Fruit fly (Drosophila melanogaster) whole organism, pupa: Measurements from ENCODE around the gene GluRIIC.

Experiments
- CG13204 ChIP-seq: fragments of 200-800 bp; sonication (Bioruptor generic); optimal IDR thresholded peaks from 2 replicates; lab custom pipeline; 2018; ENCODE audit warnings: missing biosample characterization, mild to moderate bottlenecking, missing genetic modification characterization, moderate library complexity
- CG14655 ChIP-seq: fragments of 200-800 bp; sonication (Bioruptor generic); optimal IDR thresholded peaks from 3 replicates; lab custom pipeline; 2017; ENCODE audit warnings: mild to moderate bottlenecking, missing biosample characterization, missing genetic modification reagents, missing genetic modification characterization
- CG15710 ChIP-seq: fragments of 200-800 bp; sonication (Bioruptor generic); optimal IDR thresholded peaks from 2 replicates; lab custom pipeline; 2018; ENCODE audit warnings: missing biosample characterization, mild to moderate bottlenecking, missing genetic modification characterization, moderate library complexity
- CG32121 ChIP-seq: fragments of 200-800 bp; sonication (Bioruptor generic); IDR thresholded peaks from 2 replicates; pipeline ENCODE4 v1.3.6; 2022; ENCODE audit warnings: missing biosample characterization, missing genetic modification characterization
- CG4496 ChIP-seq: fragments of 200-800 bp; sonication (Bioruptor generic); IDR thresholded peaks from 3 replicates; pipeline ENCODE4 v1.3.6; 2022; ENCODE audit warnings: missing biosample characterization, missing genetic modification characterization
- CG8159 ChIP-seq: fragments of 200-800 bp; sonication (Bioruptor generic); optimal IDR thresholded peaks from 3 replicates; lab custom pipeline; 2018; ENCODE audit warnings: missing biosample characterization, mild to moderate bottlenecking, missing genetic modification characterization, moderate library complexity
- CG8301 ChIP-seq: fragments of 200-800 bp; sonication (Bioruptor generic); optimal IDR thresholded peaks from 2 replicates; lab custom pipeline; 2018; ENCODE audit warnings: missing biosample characterization, mild to moderate bottlenecking, missing genetic modification characterization
- D1 ChIP-seq: fragments of 200-800 bp; sonication (Bioruptor generic); optimal IDR thresholded peaks from 2 replicates; lab custom pipeline; 2018; ENCODE audit warnings: missing biosample characterization, mild to moderate bottlenecking, missing genetic modification characterization, moderate library complexity
- EcR ChIP-seq: fragments of 200-800 bp; sonication (Bioruptor generic); optimal IDR thresholded peaks from 3 replicates; lab custom pipeline; 2019; ENCODE audit warnings: missing biosample characterization, missing genetic modification characterization, mild to moderate bottlenecking, moderate library complexity, missing genetic modification reagents
- Ets98B ChIP-seq: fragments of 200-800 bp; sonication (Bioruptor generic); IDR thresholded peaks from 2 replicates; pipeline ENCODE4 v1.3.6; 2022; ENCODE audit warnings: missing biosample characterization, missing genetic modification characterization
- Pif1A ChIP-seq: fragments of 200-800 bp; sonication (Bioruptor generic); optimal IDR thresholded peaks from 3 replicates; lab custom pipeline; 2016; ENCODE audit warnings: missing biosample characterization, missing genetic modification characterization
- Snoo ChIP-seq: fragments of 200-800 bp; sonication (Bioruptor generic); optimal IDR thresholded peaks from 3 replicates; lab custom pipeline; 2017; ENCODE audit warnings: missing biosample characterization, mild to moderate bottlenecking, missing genetic modification characterization, inconsistent platforms
- fd96Ca ChIP-seq: fragments of 200-800 bp; sonication (Bioruptor generic); IDR thresholded peaks from 3 replicates; pipeline ENCODE4 v1.3.6; 2022; ENCODE audit warnings: missing biosample characterization, missing genetic modification characterization
- gl ChIP-seq: fragments of 200-800 bp; sonication (Bioruptor generic); optimal IDR thresholded peaks from 2 replicates; lab custom pipeline; 2018; ENCODE audit warnings: missing biosample characterization, mild to moderate bottlenecking, missing genetic modification characterization
- rn ChIP-seq: fragments of 200-800 bp; sonication (Bioruptor generic); IDR thresholded peaks from 2 replicates; pipeline ENCODE4 v1.3.6; 2022; ENCODE audit warnings: missing biosample characterization, missing genetic modification characterization

GluRIIC gene

dm6 chr2L:963863-964262 is 50.0 kb downstream of the GluRIIC start:
- TF ChIP-seq rn (GFP tag; lab: Robert Waterston, UW) (no peak), CG8301 (tag; lab: Kevin White, UChicago) (no peak), gl (no peak), CG4496 (GFP tag; lab: Robert Waterston, UW) (0 out of 3 replicates have a peak, but pooled peaks have one; percentile 25), EcR (GFP tag; lab: Kevin White, UChicago) (no peak), Ets98B (GFP tag; lab: Robert Waterston, UW) (0 out of 2 replicates have a peak, but pooled peaks have one; percentile 8), CG14655 (peak; percentile 14), CG8159 (tag; lab: Kevin White, UChicago) (peak; percentile 4), D1 (tag; lab: Kevin White, UChicago) (no peak), Pif1A (GFP tag; lab: Kevin White, UChicago) (no peak), CG15710 (no peak), fd96Ca (GFP tag; lab: Robert Waterston, UW) (peak; percentile 5; the same call in 1 of the 3 replicates), CG32121 (no peak), Snoo (tag; lab: Kevin White, UChicago) (no peak), CG13204 (GFP tag; lab: Kevin White, UChicago) (no peak)
